Worm (Caenorhabditis elegans) whole organism, L1 larva: ENCODE data around the gene clec-19.

ENCODE experiments used
- hlh-4 ChIP-seq: sonication (generic microtip); optimal IDR thresholded peaks from 2 replicates; lab custom pipeline; 2016; ENCODE audit warnings: mild to moderate bottlenecking, missing genetic modification characterization, missing compliant biosample characterization
- nhr-11 ChIP-seq: fragments of 150-350 bp; optimal IDR thresholded peaks from 2 replicates; lab custom pipeline; 2014; ENCODE audit warnings: missing biosample characterization, missing genetic modification characterization
- nhr-20 ChIP-seq: sonication (generic microtip); optimal IDR thresholded peaks from 2 replicates; lab custom pipeline; 2016; ENCODE audit warnings: mild to moderate bottlenecking, missing genetic modification characterization, missing compliant biosample characterization
- pqm-1 ChIP-seq: sonication (generic microtip); optimal IDR thresholded peaks from 3 replicates; lab custom pipeline; 2017; ENCODE audit warnings: missing biosample characterization, missing genetic modification characterization

DNA sequence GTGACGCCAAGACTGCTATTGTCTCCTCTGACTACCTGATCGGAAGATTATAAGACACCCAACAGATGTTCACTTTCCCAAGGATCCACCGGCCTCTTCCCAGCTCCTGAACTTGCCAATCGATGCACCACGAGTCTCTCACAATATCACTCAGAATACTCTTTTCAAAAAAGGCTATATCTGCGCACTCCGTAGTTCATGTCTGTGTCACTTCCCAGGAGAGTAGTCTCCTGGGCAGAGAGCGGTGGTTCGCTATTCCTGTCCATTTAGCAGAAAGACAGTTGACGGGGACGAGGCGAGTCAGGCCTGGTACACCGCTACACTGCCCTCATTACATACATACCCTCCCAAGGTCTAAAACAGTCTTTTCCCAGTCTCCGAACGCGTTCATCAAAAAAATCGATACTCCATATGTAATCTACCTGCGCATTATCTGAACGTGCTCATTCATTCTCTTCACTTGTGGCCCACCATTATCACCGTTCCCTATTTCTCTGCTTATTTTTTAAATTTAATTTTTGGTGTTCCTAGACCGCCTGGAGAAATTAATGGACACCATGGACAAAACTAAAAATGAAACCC lies 29.4 kb upstream of the clec-19 start, which contains the start of gene btb-6:
- TF ChIP-seq nhr-20 (tag; lab: Kevin White, UChicago), result no peak
- no peak for TF ChIP-seq pqm-1 (tag; lab: Kevin White, UChicago)
- TF ChIP-seq nhr-11, result no peak
- no peak for TF ChIP-seq hlh-4 (tag; lab: Kevin White, UChicago)
